Worm (Caenorhabditis elegans): ENCODE results near the gene F58A3.4.
A peak's percentile ranks its signal among the peaks of the same experiment; 100 is the strongest.

The F58A3.4 gene

DNA sequence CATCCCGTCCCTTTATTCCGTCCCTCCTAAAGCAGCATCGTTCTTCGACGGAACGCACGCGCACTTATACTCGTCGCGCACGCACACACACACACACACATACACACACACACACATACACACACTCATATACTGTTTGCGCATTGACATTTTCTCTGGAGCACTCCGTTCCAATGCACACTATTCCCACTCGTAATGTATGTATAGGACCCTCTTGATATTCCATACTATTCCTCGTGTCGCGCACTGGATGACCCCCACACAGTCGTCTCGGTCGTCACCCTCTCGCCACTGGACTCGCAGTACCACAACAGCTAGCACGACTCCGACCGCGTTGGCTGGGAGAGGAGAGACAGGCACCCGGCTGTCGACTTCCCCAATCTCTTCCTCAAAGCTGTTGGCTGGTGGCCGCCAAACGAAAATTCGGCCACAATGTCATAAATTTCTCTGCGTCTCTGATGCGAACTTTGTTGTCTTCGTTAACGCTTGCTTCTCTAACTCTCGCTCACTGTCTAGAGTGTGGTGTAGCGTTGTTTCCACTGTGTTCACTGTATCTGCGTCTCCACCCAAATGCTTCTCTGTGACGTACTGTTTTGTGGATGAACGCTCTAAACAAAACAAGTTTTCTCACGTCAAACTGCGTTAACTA lies 20.7 kb upstream of the F58A3.4 start (continued):
- peak; percentile 90 for TF ChIP-seq dox-1 (GFP tag; IDR thresholded peaks at IDR 0.05)
- peak; percentile 68 for TF ChIP-seq repo-1 (tag; optimal IDR thresholded peaks at IDR 0.05)
- peak; percentile 62 for TF ChIP-seq madf-10 (tag; optimal IDR thresholded peaks at IDR 0.05)
- TF ChIP-seq die-1 (tag; optimal IDR thresholded peaks at IDR 0.05), result peak; percentile 21
- no peak for TF ChIP-seq tlf-1 (GFP tag; optimal IDR thresholded peaks at IDR 0.05)
- TF ChIP-seq hmg-1.2 (GFP tag; IDR thresholded peaks at IDR 0.05), result peak; percentile 82
- TF ChIP-seq F37B4.10 (GFP tag; IDR thresholded peaks at IDR 0.05), result 0 out of 2 replicates have a peak, but pooled peaks have one; percentile 22
- TF ChIP-seq lin-54 (GFP tag; optimal IDR thresholded peaks at IDR 0.05), result peak; percentile 2
- peak; percentile 97 for TF ChIP-seq K12H6.12 (tag; optimal IDR thresholded peaks at IDR 0.05)
- TF ChIP-seq F10E7.11 (tag; optimal IDR thresholded peaks at IDR 0.05), result peak; percentile 37
- peak; percentile 38 for TF ChIP-seq athp-1 (tag; optimal IDR thresholded peaks at IDR 0.05)
- TF ChIP-seq ccch-3 (GFP tag; optimal IDR thresholded peaks at IDR 0.05), result no peak
- no peak for TF ChIP-seq unc-130 (GFP tag; optimal IDR thresholded peaks at IDR 0.05)
- TF ChIP-seq lir-1 (GFP tag; conservative IDR thresholded peaks at IDR 0.05), result 0 out of 2 replicates have a peak, but pooled peaks have one; percentile 47
- TF ChIP-seq F33H1.4 (GFP tag; IDR thresholded peaks at IDR 0.05), result no peak
- peak; percentile 73 for TF ChIP-seq atf-7 (tag; optimal IDR thresholded peaks at IDR 0.05)
- peak; percentile 34 for TF ChIP-seq tbp1 (GFP tag; optimal IDR thresholded peaks at IDR 0.05)
- peak; percentile 94 for TF ChIP-seq lin-40 (tag; optimal IDR thresholded peaks at IDR 0.05)
- TF ChIP-seq C06A6.2 (GFP tag; conservative IDR thresholded peaks at IDR 0.05), result peak; percentile 51; the same call in 1 of the 2 replicates
- TF ChIP-seq rcor-1 (GFP tag; IDR thresholded peaks at IDR 0.05), result peak; percentile 14; the same call in 1 of the 2 replicates
- peak; percentile 52 to 80 for TF ChIP-seq let-607 (tag; optimal IDR thresholded peaks at IDR 0.05)
- TF ChIP-seq egrh-3 (GFP tag; IDR thresholded peaks at IDR 0.05), result peak; percentile 86
- TF ChIP-seq F52B5.7 (tag; optimal IDR thresholded peaks at IDR 0.05), result peak; percentile 31
- 0 out of 2 replicates have a peak, but pooled peaks have one; percentile 2 for TF ChIP-seq ztf-25 (GFP tag; IDR thresholded peaks at IDR 0.05)
- TF ChIP-seq D2030.7 (GFP tag; IDR thresholded peaks at IDR 0.05), result peak; percentile 26; the same call in 1 of the 2 replicates
- TF ChIP-seq ceh-91 (GFP tag; IDR thresholded peaks at IDR 0.05), result no peak

DNA sequence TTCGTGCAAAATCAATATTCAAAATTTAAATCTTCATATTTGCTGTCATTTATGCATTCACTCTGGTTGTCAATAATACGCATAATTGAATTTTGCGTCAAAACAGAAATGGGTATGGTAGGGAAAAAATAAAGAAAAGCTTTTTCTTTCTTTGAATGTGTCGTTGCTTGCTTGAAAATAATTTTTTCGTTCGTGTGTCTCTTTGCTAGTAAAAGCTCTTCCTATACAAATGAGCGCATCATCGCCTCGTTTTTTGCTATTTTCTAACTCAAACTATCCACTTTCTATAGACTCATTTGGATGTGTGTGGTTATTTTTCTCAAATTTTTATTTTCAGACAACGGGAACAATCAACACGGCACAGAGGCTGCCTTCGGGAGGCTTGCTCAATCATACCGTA lies 18.2 kb upstream of the F58A3.4 start, which contains the start of gene ldb-1:
Gene ldb-1, plus strand, starts transcription at position 301 of the 400 bp plus-strand sequence.
- no peak for TF ChIP-seq pbrm-1 (GFP tag; IDR thresholded peaks at IDR 0.05)
- no peak for TF ChIP-seq him-1 (tag; optimal IDR thresholded peaks at IDR 0.05)
- no peak for TF ChIP-seq zfh-2 (GFP tag; conservative IDR thresholded peaks at IDR 0.05)
- no peak for TF ChIP-seq gei-17 (GFP tag; optimal IDR thresholded peaks at IDR 0.05)
- TF ChIP-seq ccch-3 (GFP tag; optimal IDR thresholded peaks at IDR 0.05), result no peak
- TF ChIP-seq madf-3 (GFP tag; IDR thresholded peaks at IDR 0.05), result no peak
- TF ChIP-seq Y67H2A.10 (GFP tag; conservative IDR thresholded peaks at IDR 0.05), result no peak
- no peak for TF ChIP-seq attf-5 (GFP tag; optimal IDR thresholded peaks at IDR 0.05)
- TF ChIP-seq athp-1 (tag; optimal IDR thresholded peaks at IDR 0.05), result no peak
- TF ChIP-seq C17E4.6 (GFP tag; IDR thresholded peaks at IDR 0.05), result no peak
- no peak for TF ChIP-seq rec-8 (tag; optimal IDR thresholded peaks at IDR 0.05)
- no peak for TF ChIP-seq lin-35 (GFP tag; optimal IDR thresholded peaks at IDR 0.05)
- TF ChIP-seq B0035.1 (tag; optimal IDR thresholded peaks at IDR 0.05), result no peak
- no peak for TF ChIP-seq F55B11.4 (tag; optimal IDR thresholded peaks at IDR 0.05; ENCODE audit: borderline replicate concordance, insufficient read depth)
- no peak for TF ChIP-seq xnd-1 (tag; optimal IDR thresholded peaks at IDR 0.05)
- no peak for TF ChIP-seq F49E8.2 (tag; optimal IDR thresholded peaks at IDR 0.05; ENCODE audit: insufficient read depth)
- TF ChIP-seq rcor-1 (GFP tag; IDR thresholded peaks at IDR 0.05), result no peak
- no peak for TF ChIP-seq cebp-1 (GFP tag; IDR thresholded peaks at IDR 0.05)
- TF ChIP-seq cebp-1 (tag; optimal IDR thresholded peaks at IDR 0.05), result no peak
- TF ChIP-seq chd-7 (tag; optimal IDR thresholded peaks at IDR 0.05), result no peak
- no peak for TF ChIP-seq snpc-1.3 (tag; optimal IDR thresholded peaks at IDR 0.05; ENCODE audit: insufficient read depth)

All from whole organism, young adult.